Fruit fly (Drosophila melanogaster) whole organism, wandering third instar larva: ENCODE data around the gene CG11035.

Experiments used
- Dfd ChIP-seq: fragments of >200 bp; optimal IDR thresholded peaks from 2 replicates; lab custom pipeline; 2017; ENCODE audit warnings: missing biosample characterization, missing genetic modification characterization
- Dif ChIP-seq: fragments of 200-275, 200-300 bp; sonication (Bioruptor generic); optimal IDR thresholded peaks from 2 replicates; lab custom pipeline; 2018; ENCODE audit warnings: missing biosample characterization, missing genetic modification characterization; ENCODE audit not compliant: partially characterized antibody
- HLH106 ChIP-seq: fragments of 200-800 bp; optimal IDR thresholded peaks from 3 replicates; lab custom pipeline; 2019; ENCODE audit warnings: missing biosample characterization, mild to moderate bottlenecking, missing genetic modification characterization, moderate library complexity
- Mio ChIP-seq: sonication (Bioruptor generic); optimal IDR thresholded peaks from 2 replicates; lab custom pipeline; 2016; ENCODE audit warnings: missing biosample characterization, missing genetic modification characterization
- Myc ChIP-seq: fragments of >200 bp; optimal IDR thresholded peaks from 2 replicates; lab custom pipeline; 2017
- N ChIP-seq: fragments of >200 bp; optimal IDR thresholded peaks from 2 replicates; lab custom pipeline; 2018; ENCODE audit warnings: missing biosample characterization, missing external identifiers, missing genetic modification characterization
- Rel ChIP-seq, 2 experiments: fragments of 200-800 bp; sonication (Bioruptor generic) in 1 of 2; optimal IDR thresholded peaks; 2 replicates in 1 of 2; 3 replicates in 1 of 2; lab custom pipeline; 2016 to 2019; ENCODE audit warnings: mild to moderate bottlenecking in 2 of 2, missing biosample characterization in 2 of 2, missing genetic modification characterization in 2 of 2, moderate library complexity in 1 of 2
- Vsx2 ChIP-seq: fragments of 200-300, 225-300 bp; sonication (Bioruptor generic); optimal IDR thresholded peaks from 2 replicates; lab custom pipeline; 2018; ENCODE audit warnings: missing biosample characterization, missing genetic modification characterization; ENCODE audit not compliant: partially characterized antibody
- br ChIP-seq: fragments of 200-800 bp; sonication (Bioruptor generic); optimal IDR thresholded peaks from 2 replicates; lab custom pipeline; 2016; ENCODE audit warnings: missing biosample characterization, missing genetic modification characterization
- dmrt93B ChIP-seq: fragments of 200-800 bp; sonication (Bioruptor generic); optimal IDR thresholded peaks from 2 replicates; lab custom pipeline; 2018; ENCODE audit warnings: missing biosample characterization, mild to moderate bottlenecking, missing genetic modification characterization
- ey ChIP-seq: fragments of 200-800 bp; sonication (Bioruptor generic); optimal IDR thresholded peaks from 2 replicates; lab custom pipeline; 2016; ENCODE audit warnings: missing biosample characterization, missing genetic modification characterization
- fru ChIP-seq: fragments of 200-800 bp; sonication (Bioruptor generic); optimal IDR thresholded peaks from 3 replicates; lab custom pipeline; 2016; ENCODE audit warnings: missing biosample characterization, mild to moderate bottlenecking, missing genetic modification characterization
- h ChIP-seq: fragments of 200-800 bp; sonication (Bioruptor generic); optimal IDR thresholded peaks from 3 replicates; lab custom pipeline; 2016; ENCODE audit warnings: missing biosample characterization, mild to moderate bottlenecking, missing genetic modification characterization
- rgr ChIP-seq: fragments of 200-800 bp; sonication (Bioruptor generic); optimal IDR thresholded peaks from 3 replicates; lab custom pipeline; 2016; ENCODE audit warnings: missing biosample characterization, mild to moderate bottlenecking, missing genetic modification characterization
- tai ChIP-seq: sonication (Bioruptor generic); optimal IDR thresholded peaks from 2 replicates; lab custom pipeline; 2016; ENCODE audit warnings: missing biosample characterization, missing genetic modification characterization
- usp ChIP-seq: fragments of >200 bp; optimal IDR thresholded peaks from 2 replicates; lab custom pipeline; 2017; ENCODE audit warnings: missing biosample characterization, missing genetic modification characterization
- woc ChIP-seq: sonication (Bioruptor generic); optimal IDR thresholded peaks from 2 replicates; lab custom pipeline; 2016; ENCODE audit warnings: missing biosample characterization, mild to moderate bottlenecking, missing genetic modification characterization

Gene CG11035

dm6 chr3R:7993506-7993905 lies 39.3 kb downstream of the CG11035 start:
- TF ChIP-seq h (GFP tag; lab: Kevin White, UChicago): no peak
- TF ChIP-seq Dfd (GFP tag; lab: Kevin White, UChicago): peak; percentile 72
- TF ChIP-seq Rel (GFP tag; optimal IDR thresholded peaks at IDR 0.05; lab: Kevin White, UChicago): no peak
- peak; percentile 2 for TF ChIP-seq Rel (tag; optimal IDR thresholded peaks at IDR 0.05; lab: Kevin White, UChicago)
- no peak for TF ChIP-seq HLH106 (tag; lab: Kevin White, UChicago)
- peak; percentile 27 for TF ChIP-seq Dif (GFP tag; lab: Kevin White, UChicago)
- no peak for TF ChIP-seq rgr (GFP tag; lab: Kevin White, UChicago)

- TF ChIP-seq Rel (GFP tag; optimal IDR thresholded peaks at IDR 0.05; lab: Kevin White, UChicago): no peak
- TF ChIP-seq Rel (tag; optimal IDR thresholded peaks at IDR 0.05; lab: Kevin White, UChicago): no peak
- no peak for TF ChIP-seq woc (GFP tag; lab: Kevin White, UChicago)
- no peak for TF ChIP-seq Dif (GFP tag; lab: Kevin White, UChicago)
- TF ChIP-seq ey (GFP tag; lab: Kevin White, UChicago): no peak
- TF ChIP-seq, all 38 proteins: peak for 0
Measured at dm6 chr3R:7992100-7992499, 40.7 kb downstream of the CG11035 start.

dm6 chr3R:7991446-7991845 lies 41.4 kb downstream of the CG11035 start:
- TF ChIP-seq usp: no peak
- peak; percentile 38 for TF ChIP-seq Myc (lab: Kevin White, UChicago)

- TF ChIP-seq fru: peak; percentile 39
- no peak for TF ChIP-seq dmrt93B (GFP tag; lab: Kevin White, UChicago)
Measured at dm6 chr3R:7990799-7991423, 41.9 kb downstream of the CG11035 start.

dm6 chr3R:7990257-7990656 lies 42.6 kb downstream of the CG11035 start:
- TF ChIP-seq N (no peak), Dfd (GFP tag; lab: Kevin White, UChicago) (peak; percentile 51)
- TF ChIP-seq, all 38 proteins: peak for 1

dm6 chr3R:7981396-7981795 lies 51.4 kb downstream of the CG11035 start:
- TF ChIP-seq Vsx2 (peak; percentile 50), br (GFP tag; lab: Kevin White, UChicago) (no peak), tai (GFP tag; lab: Kevin White, UChicago) (peak; percentile 24), Mio (GFP tag; lab: Kevin White, UChicago) (no peak), Myc (lab: Kevin White, UChicago) (peak; percentile 63)
